Worm (Caenorhabditis elegans): ENCODE measurements around the gene C35D10.5.

DNA sequence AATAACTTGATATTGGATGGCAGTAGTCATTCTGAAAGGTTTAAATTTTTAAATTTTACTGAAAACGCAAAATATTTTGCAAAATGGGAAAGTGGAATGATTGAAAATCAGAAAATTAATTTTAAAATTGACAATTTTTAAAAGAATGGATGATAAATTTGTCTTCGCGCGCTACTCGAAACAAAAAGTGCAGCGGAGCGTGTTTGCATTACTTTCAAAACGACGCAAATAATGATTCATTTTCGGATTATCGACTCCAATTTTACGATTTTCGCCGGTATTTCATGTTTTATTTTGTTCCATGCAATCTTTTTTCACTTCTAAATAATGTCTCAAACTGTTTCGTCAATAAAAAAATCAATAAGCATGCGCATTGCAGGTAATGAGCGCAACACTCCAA, 16.1 kb downstream of the C35D10.5 start, which contains the start of the genes tost-1 and arx-6:
- TF ChIP-seq dao-5 (tag; optimal IDR thresholded peaks at IDR 0.05) (no peak), him-1 (tag; optimal IDR thresholded peaks at IDR 0.05) (no peak)

All from whole organism, L4/young adult.